Fruit fly (Drosophila melanogaster): ENCODE measurements around the gene Osi4.

The Osi4 gene

dm6 chr3R:6198488-6198892 lies 23.1 kb downstream of the Osi4 start, which contains the start of gene Osi24 (continued):
- 0 out of 2 replicates have a peak, but pooled peaks have one; percentile 26 for TF ChIP-seq seq (GFP tag; IDR thresholded peaks at IDR 0.05)
- TF ChIP-seq Mad (GFP tag; optimal IDR thresholded peaks at IDR 0.05): no peak
- no peak for TF ChIP-seq Optix (GFP tag; IDR thresholded peaks at IDR 0.05)
- no peak for TF ChIP-seq CG17186 (GFP tag; optimal IDR thresholded peaks at IDR 0.05)
- TF ChIP-seq corto (GFP tag; optimal IDR thresholded peaks at IDR 0.05): peak; percentile 31
- TF ChIP-seq pan (optimal IDR thresholded peaks at IDR 0.05): no peak
- TF ChIP-seq pan (GFP tag; optimal IDR thresholded peaks at IDR 0.05 in 1 of 2, IDR thresholded peaks at IDR 0.05 in 1 of 2): peak in 1 of 2 experiments; percentile 78
- peak; percentile 36 for TF ChIP-seq ind (GFP tag; optimal IDR thresholded peaks at IDR 0.05)
- TF ChIP-seq CG7372 (GFP tag; IDR thresholded peaks at IDR 0.05): peak; percentile 37; the same call in 1 of the 2 replicates
- TF ChIP-seq dati (GFP tag; IDR thresholded peaks at IDR 0.05): peak; percentile 53; the same call in 1 of the 2 replicates
- TF ChIP-seq E2f1 (GFP tag; IDR thresholded peaks at IDR 0.05): peak; percentile 61; the same call in 1 of the 2 replicates
- TF ChIP-seq CG9876 (GFP tag; optimal IDR thresholded peaks at IDR 0.05): no peak
- peak; percentile 75 for TF ChIP-seq tgo (GFP tag; IDR thresholded peaks at IDR 0.05)
- TF ChIP-seq CG7271 (tag; optimal IDR thresholded peaks at IDR 0.05): no peak
- peak; percentile 29 for TF ChIP-seq Sox100B (GFP tag; optimal IDR thresholded peaks at IDR 0.05)
- 0 out of 3 replicates have a peak, but pooled peaks have one; percentile 12 for TF ChIP-seq z (GFP tag; IDR thresholded peaks at IDR 0.05)
- peak; percentile 71 for TF ChIP-seq stc (GFP tag; IDR thresholded peaks at IDR 0.05)
- TF ChIP-seq usp (GFP tag; optimal IDR thresholded peaks at IDR 0.05): no peak
- TF ChIP-seq da (GFP tag; optimal IDR thresholded peaks at IDR 0.05): no peak
- TF ChIP-seq CG17612 (GFP tag; IDR thresholded peaks at IDR 0.05): 0 out of 2 replicates have a peak, but pooled peaks have one; percentile 18
- TF ChIP-seq CG12391 (tag; optimal IDR thresholded peaks at IDR 0.05): no peak
- no peak for TF ChIP-seq CG2199 (GFP tag; IDR thresholded peaks at IDR 0.05)
- TF ChIP-seq CG10979 (tag; optimal IDR thresholded peaks at IDR 0.05): peak; percentile 60
- peak; percentile 49; the same call in 1 of the 2 replicates for TF ChIP-seq CG9932 (GFP tag; IDR thresholded peaks at IDR 0.05)
- no peak for TF ChIP-seq TFAM (GFP tag; optimal IDR thresholded peaks at IDR 0.05)
- peak; percentile 74 for TF ChIP-seq dmrt99B (tag; optimal IDR thresholded peaks at IDR 0.05)
- TF ChIP-seq CG1602 (GFP tag; optimal IDR thresholded peaks at IDR 0.05): peak; percentile 3
- TF ChIP-seq scrt (GFP tag; optimal IDR thresholded peaks at IDR 0.05): no peak
- peak; percentile 30; the same call in 1 of the 2 replicates for TF ChIP-seq CG4404 (GFP tag; IDR thresholded peaks at IDR 0.05)
- no peak for TF ChIP-seq CG17568 (GFP tag; optimal IDR thresholded peaks at IDR 0.05)
- TF ChIP-seq CG5245 (GFP tag; optimal IDR thresholded peaks at IDR 0.05): peak; percentile 31
- no peak for TF ChIP-seq Dad (GFP tag; optimal IDR thresholded peaks at IDR 0.05)
- TF ChIP-seq CG4282 (GFP tag; optimal IDR thresholded peaks at IDR 0.05): no peak
- TF ChIP-seq jigr1 (GFP tag; IDR thresholded peaks at IDR 0.05): 0 out of 3 replicates have a peak, but pooled peaks have one; percentile 39
- peak; percentile 43 for TF ChIP-seq CG6254 (GFP tag; optimal IDR thresholded peaks at IDR 0.05)
- no peak for TF ChIP-seq lbe (GFP tag; optimal IDR thresholded peaks at IDR 0.05)
- no peak for TF ChIP-seq CG10565 (GFP tag; optimal IDR thresholded peaks at IDR 0.05)
- no peak for TF ChIP-seq ftz-f1 (GFP tag; optimal IDR thresholded peaks at IDR 0.05)
- peak; percentile 6 for TF ChIP-seq nerfin-1 (tag; optimal IDR thresholded peaks at IDR 0.05)
- TF ChIP-seq CG11085 (GFP tag; IDR thresholded peaks at IDR 0.05): no peak
- 0 out of 2 replicates have a peak, but pooled peaks have one; percentile 22 for TF ChIP-seq CG11247 (GFP tag; IDR thresholded peaks at IDR 0.05)
- no peak for TF ChIP-seq tll (GFP tag; optimal IDR thresholded peaks at IDR 0.05)
- TF ChIP-seq CG33213 (GFP tag; optimal IDR thresholded peaks at IDR 0.05): peak; percentile 3
- no peak for TF ChIP-seq Dp (GFP tag; optimal IDR thresholded peaks at IDR 0.05)
- TF ChIP-seq Aef1 (GFP tag; IDR thresholded peaks at IDR 0.05): peak; percentile 36; the same call in 1 of the 3 replicates
- TF ChIP-seq inv (GFP tag; IDR thresholded peaks at IDR 0.05; ENCODE audit: partially characterized antibody): no peak
- no peak for TF ChIP-seq grn (GFP tag; optimal IDR thresholded peaks at IDR 0.05)
- TF ChIP-seq cad (GFP tag; optimal IDR thresholded peaks at IDR 0.05): no peak
- 0 out of 2 replicates have a peak, but pooled peaks have one; percentile 29 for TF ChIP-seq CG31224 (GFP tag; IDR thresholded peaks at IDR 0.05)
- peak; percentile 63 for TF ChIP-seq CG11504 (tag; optimal IDR thresholded peaks at IDR 0.05)
- TF ChIP-seq CG18262 (tag; optimal IDR thresholded peaks at IDR 0.05): peak; percentile 56

Data from whole organism, embryonic.